Worm (Caenorhabditis elegans) whole organism, L2 larva: ENCODE measurements around the gene H03E18.2.

ENCODE experiments used
- C34F6.9 ChIP-seq: fragments of 150-350 bp; optimal IDR thresholded peaks from 2 replicates; lab custom pipeline; 2014; ENCODE audit warnings: missing biosample characterization, missing genetic modification characterization
- F13H6.1 ChIP-seq: sonication (generic microtip); optimal IDR thresholded peaks from 2 replicates; lab custom pipeline; 2016; ENCODE audit warnings: missing genetic modification characterization, missing compliant biosample characterization
- R02D3.7 ChIP-seq: fragments of 150-350 bp; optimal IDR thresholded peaks from 2 replicates; lab custom pipeline; 2014; ENCODE audit warnings: missing biosample characterization, missing genetic modification characterization
- Y55F3AM.14 ChIP-seq: fragments of 200-800 bp; sonication (Bioruptor generic); optimal IDR thresholded peaks from 2 replicates; lab custom pipeline; 2018; ENCODE audit warnings: mild to moderate bottlenecking, missing genetic modification characterization, missing compliant biosample characterization
- ZK546.5 ChIP-seq: sonication (generic microtip); optimal IDR thresholded peaks from 2 replicates; lab custom pipeline; 2017; ENCODE audit warnings: missing biosample characterization, missing genetic modification characterization
- alr-1 ChIP-seq: fragments of 150-350 bp; optimal IDR thresholded peaks from 2 replicates; lab custom pipeline; 2014; ENCODE audit warnings: missing biosample characterization, missing genetic modification characterization
- aly-2 ChIP-seq: fragments of 150-350 bp; optimal IDR thresholded peaks from 2 replicates; lab custom pipeline; 2014; ENCODE audit warnings: missing biosample characterization, missing genetic modification characterization
- ama-1 ChIP-seq: fragments of 150-350 bp; optimal IDR thresholded peaks from 2 replicates; lab custom pipeline; 2018; ENCODE audit warnings: inconsistent platforms
- blmp-1 ChIP-seq: sonication (generic microtip); optimal IDR thresholded peaks from 2 replicates; lab custom pipeline; 2017; ENCODE audit warnings: missing genetic modification characterization, mild to moderate bottlenecking, missing compliant biosample characterization, antibody characterized with exemption, moderate library complexity; ENCODE audit not compliant: insufficient read depth
- ceh-16 ChIP-seq: fragments of 150-350 bp; optimal IDR thresholded peaks from 2 replicates; lab custom pipeline; 2014; ENCODE audit warnings: missing biosample characterization, missing genetic modification characterization
- ceh-82 ChIP-seq: fragments of 150-350 bp; optimal IDR thresholded peaks from 2 replicates; lab custom pipeline; 2014; ENCODE audit warnings: missing biosample characterization, missing genetic modification characterization
- crh-2 ChIP-seq: sonication (generic microtip); optimal IDR thresholded peaks from 2 replicates; lab custom pipeline; 2017; ENCODE audit warnings: missing biosample characterization, missing genetic modification characterization
- dmd-4 ChIP-seq: sonication (generic microtip); optimal IDR thresholded peaks from 2 replicates; lab custom pipeline; 2017; ENCODE audit warnings: missing biosample characterization, missing genetic modification characterization
- egl-27 ChIP-seq: sonication (generic microtip); optimal IDR thresholded peaks from 3 replicates; lab custom pipeline; 2017; ENCODE audit warnings: missing biosample characterization, missing genetic modification reagents, missing genetic modification characterization
- elt-1 ChIP-seq: fragments of 150-350 bp; optimal IDR thresholded peaks from 2 replicates; lab custom pipeline; 2014; ENCODE audit warnings: missing biosample characterization, missing genetic modification characterization
- elt-3 ChIP-seq: sonication (generic microtip); optimal IDR thresholded peaks from 2 replicates; lab custom pipeline; 2017; ENCODE audit warnings: missing biosample characterization, missing genetic modification characterization
- fos-1 ChIP-seq: fragments of 150-350 bp; optimal IDR thresholded peaks from 2 replicates; lab custom pipeline; 2014; ENCODE audit warnings: missing biosample characterization, missing genetic modification characterization
- gmeb-1 ChIP-seq: fragments of 150-350 bp; optimal IDR thresholded peaks from 2 replicates; lab custom pipeline; 2014; ENCODE audit warnings: missing biosample characterization, missing genetic modification characterization
- lin-11 ChIP-seq: fragments of 150-350 bp; sonication (generic microtip); optimal IDR thresholded peaks from 2 replicates; lab custom pipeline; 2014; ENCODE audit warnings: missing biosample characterization, missing genetic modification characterization, inconsistent platforms, mixed read lengths
- lin-13 ChIP-seq: fragments of 150-350 bp; optimal IDR thresholded peaks from 2 replicates; lab custom pipeline; 2014; ENCODE audit warnings: missing biosample characterization, missing genetic modification reagents, missing genetic modification characterization
- lin-39 ChIP-seq: fragments of 150-350 bp; optimal IDR thresholded peaks from 2 replicates; lab custom pipeline; 2014; ENCODE audit warnings: missing biosample characterization, missing genetic modification reagents, missing genetic modification characterization
- lsy-2 ChIP-seq, 2 experiments: fragments of 150-350 bp in 1 of 2; sonication (generic microtip) in 1 of 2; optimal IDR thresholded peaks; 2 replicates each; lab custom pipeline; 2014 to 2017; ENCODE audit warnings: missing biosample characterization in 2 of 2, missing genetic modification characterization in 2 of 2
- mab-5 ChIP-seq: fragments of 150-350 bp; optimal IDR thresholded peaks from 2 replicates; lab custom pipeline; 2014; ENCODE audit warnings: missing biosample characterization, missing genetic modification characterization
- mbf-1 ChIP-seq: sonication (generic microtip); optimal IDR thresholded peaks from 2 replicates; lab custom pipeline; 2017; ENCODE audit warnings: missing biosample characterization, missing genetic modification characterization
- mdl-1 ChIP-seq, 2 experiments: fragments of 150-350 bp in 1 of 2; sonication (generic microtip) in 1 of 2; optimal IDR thresholded peaks; 2 replicates each; lab custom pipeline; 2017; ENCODE audit warnings: missing biosample characterization in 2 of 2, missing genetic modification characterization in 2 of 2
- nhr-10 ChIP-seq: sonication (generic microtip); optimal IDR thresholded peaks from 2 replicates; lab custom pipeline; 2017; ENCODE audit warnings: missing biosample characterization, missing genetic modification characterization
- nhr-11 ChIP-seq: fragments of 150-350 bp; optimal IDR thresholded peaks from 2 replicates; lab custom pipeline; 2014; ENCODE audit warnings: missing biosample characterization, missing genetic modification characterization
- nhr-12 ChIP-seq: fragments of 150-350 bp; optimal IDR thresholded peaks from 2 replicates; lab custom pipeline; 2014; ENCODE audit warnings: missing biosample characterization, missing genetic modification characterization
- nhr-129 ChIP-seq: fragments of 150-350 bp; optimal IDR thresholded peaks from 2 replicates; lab custom pipeline; 2014; ENCODE audit warnings: missing biosample characterization, missing genetic modification characterization
- nhr-21 ChIP-seq: fragments of 150-350 bp; optimal IDR thresholded peaks from 2 replicates; lab custom pipeline; 2014; ENCODE audit warnings: missing biosample characterization, missing genetic modification characterization
- nhr-23 ChIP-seq: fragments of 150-350 bp; optimal IDR thresholded peaks from 2 replicates; lab custom pipeline; 2014; ENCODE audit warnings: missing biosample characterization, missing genetic modification reagents, missing genetic modification characterization
- nhr-237 ChIP-seq: fragments of 150-350 bp; optimal IDR thresholded peaks from 2 replicates; lab custom pipeline; 2014; ENCODE audit warnings: missing biosample characterization, missing genetic modification characterization
- nhr-25 ChIP-seq: fragments of 150-350 bp; sonication (generic microtip); optimal IDR thresholded peaks from 3 replicates; lab custom pipeline; 2014; ENCODE audit warnings: missing biosample characterization, missing genetic modification characterization
- nhr-6 ChIP-seq: fragments of 150-350 bp; optimal IDR thresholded peaks from 2 replicates; lab custom pipeline; 2014; ENCODE audit warnings: missing biosample characterization, missing genetic modification characterization
- nhr-77 ChIP-seq: fragments of 150-350 bp; optimal IDR thresholded peaks from 2 replicates; lab custom pipeline; 2014; ENCODE audit warnings: missing biosample characterization, missing genetic modification characterization
- peb-1 ChIP-seq: fragments of 150-350 bp; optimal IDR thresholded peaks from 2 replicates; lab custom pipeline; 2014; ENCODE audit warnings: missing biosample characterization, missing genetic modification characterization
- sem-4 ChIP-seq: fragments of 150-350 bp; optimal IDR thresholded peaks from 2 replicates; lab custom pipeline; 2014; ENCODE audit warnings: missing biosample characterization, missing genetic modification reagents, missing genetic modification characterization
- skn-1 ChIP-seq: sonication (generic microtip); optimal IDR thresholded peaks from 2 replicates; lab custom pipeline; 2017; ENCODE audit warnings: missing biosample characterization, missing genetic modification characterization
- sma-3 ChIP-seq: sonication (generic microtip); optimal IDR thresholded peaks from 2 replicates; lab custom pipeline; 2016; ENCODE audit warnings: missing genetic modification reagents, missing genetic modification characterization, missing compliant biosample characterization
- sma-9 ChIP-seq, 2 experiments: fragments of 150-350 bp in 1 of 2; sonication (generic microtip) in 1 of 2; optimal IDR thresholded peaks; 2 replicates each; lab custom pipeline; 2014 to 2016; ENCODE audit warnings: missing genetic modification characterization in 2 of 2, mild to moderate bottlenecking in 1 of 2, missing biosample characterization in 1 of 2, missing compliant biosample characterization in 1 of 2, missing genetic modification reagents in 1 of 2, moderate library complexity in 1 of 2
- snpc-4 ChIP-seq: fragments of 150-350 bp; optimal IDR thresholded peaks from 2 replicates; lab custom pipeline; 2014; ENCODE audit warnings: missing biosample characterization, missing genetic modification characterization
- unc-39 ChIP-seq: fragments of 150-350 bp; optimal IDR thresholded peaks from 2 replicates; lab custom pipeline; 2014; ENCODE audit warnings: missing biosample characterization, missing genetic modification characterization
- unc-55 ChIP-seq: fragments of 150-350 bp; sonication (generic microtip); optimal IDR thresholded peaks from 3 replicates; lab custom pipeline; 2014; ENCODE audit warnings: missing biosample characterization, missing genetic modification reagents, missing genetic modification characterization
- unc-62 ChIP-seq: fragments of 150-350 bp; optimal IDR thresholded peaks from 2 replicates; lab custom pipeline; 2014; ENCODE audit warnings: missing biosample characterization, missing genetic modification reagents, missing genetic modification characterization
- zag-1 ChIP-seq: fragments of 150-350 bp; optimal IDR thresholded peaks from 2 replicates; lab custom pipeline; 2014; ENCODE audit warnings: missing biosample characterization, missing genetic modification characterization
- ztf-1 ChIP-seq: fragments of 200-800 bp; sonication (Bioruptor generic); conservative IDR thresholded peaks from 2 replicates; pipeline ENCODE4 v1.3.6; 2022; ENCODE audit warnings: missing genetic modification characterization, missing compliant biosample characterization
- ztf-11 ChIP-seq: sonication (generic microtip); optimal IDR thresholded peaks from 2 replicates; lab custom pipeline; 2017; ENCODE audit warnings: missing biosample characterization, missing genetic modification characterization
- ztf-4 ChIP-seq: fragments of 150-350 bp; optimal IDR thresholded peaks from 2 replicates; lab custom pipeline; 2014; ENCODE audit warnings: missing biosample characterization, missing genetic modification characterization

H03E18.2 gene

ce11 chrX:8477048-8477806 is 43.1 kb downstream of the H03E18.2 start:
- TF ChIP-seq unc-55 (GFP tag; lab: Kevin White, UChicago): no peak
- TF ChIP-seq nhr-10 (tag; lab: Kevin White, UChicago): no peak
- peak; percentile 88 for TF ChIP-seq blmp-1 (tag; lab: Kevin White, UChicago)
- peak; percentile 52 for TF ChIP-seq nhr-6
- peak; percentile 96 for TF ChIP-seq sma-3 (GFP tag; lab: Kevin White, UChicago)
- TF ChIP-seq ceh-16 (tag; lab: Kevin White, UChicago): peak; percentile 87
- peak; percentile 18 for TF ChIP-seq ztf-4 (tag; lab: Kevin White, UChicago)
- TF ChIP-seq C34F6.9 (tag; lab: Kevin White, UChicago): peak; percentile 18
- TF ChIP-seq nhr-237 (tag; lab: Kevin White, UChicago): peak; percentile 13
- no peak for TF ChIP-seq nhr-23 (tag; lab: Kevin White, UChicago)
- TF ChIP-seq mdl-1 (tag; optimal IDR thresholded peaks at IDR 0.05; lab: Kevin White, UChicago): peak; percentile 89 to 94
- peak; percentile 2 for TF ChIP-seq snpc-4 (tag; lab: Kevin White, UChicago)
- TF ChIP-seq nhr-77 (tag; lab: Kevin White, UChicago): no peak
- peak; percentile 40 for TF ChIP-seq unc-62
- TF ChIP-seq nhr-21 (tag; lab: Kevin White, UChicago): peak; percentile 99
- no peak for TF ChIP-seq lin-11 (tag; lab: Kevin White, UChicago)
- peak; percentile 77 for TF ChIP-seq Y55F3AM.14
- TF ChIP-seq skn-1: no peak
- no peak for TF ChIP-seq unc-39 (tag; lab: Kevin White, UChicago)
- no peak for TF ChIP-seq dmd-4 (tag; lab: Kevin White, UChicago)
- no peak for TF ChIP-seq zag-1
- TF ChIP-seq nhr-12 (tag; lab: Kevin White, UChicago): no peak
- TF ChIP-seq aly-2 (tag; lab: Kevin White, UChicago): no peak
- peak; percentile 98 for TF ChIP-seq nhr-25 (tag; lab: Kevin White, UChicago)
- TF ChIP-seq sem-4: peak; percentile 69
- TF ChIP-seq egl-27: peak; percentile 91
- no peak for TF ChIP-seq nhr-11 (tag; lab: Kevin White, UChicago)
- TF ChIP-seq peb-1: no peak
- no peak for TF ChIP-seq ceh-82
- TF ChIP-seq nhr-129 (tag; lab: Kevin White, UChicago): peak; percentile 79
- TF ChIP-seq R02D3.7 (tag; lab: Kevin White, UChicago): no peak
- TF ChIP-seq ama-1: no peak
- no peak for TF ChIP-seq lin-39 (tag; lab: Kevin White, UChicago)
- TF ChIP-seq alr-1: no peak
- no peak for TF ChIP-seq mab-5 (tag; lab: Kevin White, UChicago)
- TF ChIP-seq ZK546.5 (tag; lab: Kevin White, UChicago): no peak
- TF ChIP-seq mbf-1: no peak
- TF ChIP-seq ztf-11 (tag; lab: Kevin White, UChicago): no peak
- peak in 1 of 2 experiments; percentile 79 for TF ChIP-seq lsy-2 (tag; optimal IDR thresholded peaks at IDR 0.05; lab: Kevin White, UChicago)
- TF ChIP-seq fos-1 (tag; lab: Kevin White, UChicago): peak; percentile 48
- peak; percentile 58 for TF ChIP-seq crh-2
- no peak for TF ChIP-seq elt-3 (tag; lab: Kevin White, UChicago)
- peak; percentile 54 for TF ChIP-seq gmeb-1 (tag; lab: Kevin White, UChicago)
- peak; percentile 84 for TF ChIP-seq F13H6.1 (tag; lab: Kevin White, UChicago)
- no peak for TF ChIP-seq elt-1 (tag; lab: Kevin White, UChicago)
- peak; percentile 21 for TF ChIP-seq lin-13
- peak; percentile 98 for TF ChIP-seq sma-9 (GFP tag; optimal IDR thresholded peaks at IDR 0.05; lab: Kevin White, UChicago)
- peak; percentile 89 for TF ChIP-seq sma-9 (tag; optimal IDR thresholded peaks at IDR 0.05; lab: Kevin White, UChicago)
- no peak for TF ChIP-seq ztf-1 (GFP tag; lab: Robert Waterston, UW)
- TF ChIP-seq, all 48 proteins: peak for 23
